Worm (Caenorhabditis elegans): ENCODE measurements around the gene Y54G2A.11.
A peak's percentile ranks its signal among the peaks of the same experiment; 100 is the strongest.

Y54G2A.11 gene

DNA sequence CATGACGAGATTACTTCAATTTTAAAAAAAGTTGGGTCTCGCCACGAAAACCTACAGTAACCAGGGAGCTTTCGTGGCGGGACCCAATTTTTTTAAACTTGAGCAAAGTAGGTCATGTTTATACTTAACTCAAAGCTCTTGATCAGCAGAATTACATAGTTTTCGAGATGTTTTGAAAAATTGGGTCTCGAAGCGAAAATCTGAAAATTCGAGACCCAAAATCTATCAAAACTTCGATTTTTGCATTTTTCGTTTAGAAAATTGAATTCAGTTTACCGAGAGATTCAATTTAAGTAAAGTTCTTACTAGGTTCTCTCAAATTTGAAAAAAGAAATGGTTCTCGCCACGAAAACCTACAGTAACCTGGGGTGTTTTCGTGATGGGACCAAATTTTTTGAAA is 1.5 kb downstream of the Y54G2A.11 start:
- TF ChIP-seq unc-62 (GFP tag; optimal IDR thresholded peaks at IDR 0.05 in 1 of 2) (peak in 1 of 2 experiments; percentile 93), unc-62 (tag; optimal IDR thresholded peaks at IDR 0.05) (no peak), nhr-10 (tag; optimal IDR thresholded peaks at IDR 0.05) (no peak), fos-1 (tag; optimal IDR thresholded peaks at IDR 0.05) (no peak), rbr-2 (tag; optimal IDR thresholded peaks at IDR 0.05) (no peak), aha-1 (tag) (peak; percentile 38), unc-130 (GFP tag; optimal IDR thresholded peaks at IDR 0.05) (no peak)

DNA sequence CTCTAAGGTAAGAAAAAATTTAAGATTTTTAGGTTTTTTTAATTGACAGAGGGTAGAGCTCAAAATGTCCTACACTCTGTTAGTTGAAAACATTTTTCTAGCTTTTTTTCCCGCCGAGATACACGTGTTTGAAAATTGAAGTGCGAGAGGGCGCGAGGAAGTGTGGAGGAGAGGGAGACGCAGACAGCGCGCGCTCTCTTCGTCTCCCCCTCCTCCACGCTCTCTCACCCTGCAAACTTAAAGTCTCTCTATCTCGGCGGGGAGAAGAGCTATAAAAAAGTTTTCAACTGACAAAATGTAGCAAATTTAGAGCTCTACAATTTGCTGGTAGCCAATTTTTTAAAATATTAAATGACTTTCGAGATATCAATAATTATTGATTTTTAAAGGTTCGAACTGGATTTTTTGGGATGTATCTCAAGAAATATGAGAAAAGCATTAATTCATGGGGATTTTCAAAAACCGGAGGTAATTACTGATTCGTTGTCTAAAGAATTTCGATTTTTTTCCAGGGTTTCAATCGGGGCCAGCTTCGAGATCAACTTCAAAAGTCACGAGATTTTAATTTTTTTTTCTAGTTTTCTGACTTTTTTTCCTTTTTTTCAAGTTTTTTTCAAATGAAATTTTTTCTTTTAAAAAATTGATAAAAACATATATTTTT is 6.4 kb downstream of the Y54G2A.11 start:
- TF ChIP-seq ama-1 (optimal IDR thresholded peaks at IDR 0.05) (peak; percentile 86), hmg-1.1 (GFP tag; IDR thresholded peaks at IDR 0.05) (peak; percentile 40; the same call in 1 of the 2 replicates), F37D6.2 (tag; optimal IDR thresholded peaks at IDR 0.05) (no peak), pha-4 (GFP tag; IDR thresholded peaks at IDR 0.05) (peak; percentile 49; the same call in 1 of the 2 replicates), pha-4 (tag; optimal IDR thresholded peaks at IDR 0.05) (no peak), tag-97 (GFP tag; IDR thresholded peaks at IDR 0.05) (no peak), sdz-12 (GFP tag; optimal IDR thresholded peaks at IDR 0.05) (peak; percentile 94), egl-43 (GFP tag; IDR thresholded peaks at IDR 0.05) (peak; percentile 54; the same call in 1 of the 2 replicates), hif-1 (tag; optimal IDR thresholded peaks at IDR 0.05) (peak in 1 of 2 experiments; percentile 48), mep-1 (tag; optimal IDR thresholded peaks at IDR 0.05) (peak; percentile 36), duxl-1 (tag; optimal IDR thresholded peaks at IDR 0.05; ENCODE audit: poor library complexity) (peak; percentile 55), set-16 (GFP tag; IDR thresholded peaks at IDR 0.05) (peak; percentile 72), mes-2 (tag; optimal IDR thresholded peaks at IDR 0.05; ENCODE audit: poor library complexity, severe bottlenecking) (no peak), nhr-41 (GFP tag; IDR thresholded peaks at IDR 0.05) (peak; percentile 35; the same call in 1 of the 2 replicates), F49E8.2 (tag; optimal IDR thresholded peaks at IDR 0.05; ENCODE audit: borderline replicate concordance) (no peak), zip-11 (GFP tag; IDR thresholded peaks at IDR 0.05) (0 out of 2 replicates have a peak, but pooled peaks have one; percentile 31), arid-1 (GFP tag; conservative IDR thresholded peaks at IDR 0.05) (peak; percentile 49), Y105C5A.15 (GFP tag; IDR thresholded peaks at IDR 0.05) (0 out of 2 replicates have a peak, but pooled peaks have one; percentile 32), nhr-237 (tag; optimal IDR thresholded peaks at IDR 0.05) (no peak), hlh-30 (tag; optimal IDR thresholded peaks at IDR 0.05; ENCODE audit: insufficient read depth) (no peak), ctbp-1 (GFP tag; IDR thresholded peaks at IDR 0.05) (0 out of 2 replicates have a peak, but pooled peaks have one; percentile 56), unc-62 (GFP tag; optimal IDR thresholded peaks at IDR 0.05 in 1 of 2) (peak in 1 of 2 experiments; percentile 24), unc-62 (tag; optimal IDR thresholded peaks at IDR 0.05) (no peak)

DNA sequence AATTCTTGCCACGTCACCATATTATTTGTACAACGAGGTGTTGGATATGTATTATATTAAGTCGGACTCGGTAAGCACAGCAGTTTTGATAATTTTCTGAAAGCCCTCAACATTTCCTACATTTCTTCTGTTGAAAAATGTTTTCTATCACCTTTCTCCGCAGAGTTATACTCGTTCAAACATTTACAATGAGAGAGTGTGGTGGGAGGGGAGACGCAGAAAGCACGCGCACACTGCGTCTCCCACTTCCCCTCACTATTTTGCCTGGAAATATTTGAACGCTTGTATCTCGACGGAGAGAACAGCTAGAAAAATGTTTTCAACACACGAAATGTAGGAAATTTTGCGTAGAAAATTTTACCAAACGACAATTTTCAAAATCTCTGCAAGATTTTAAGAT is 7.4 kb downstream of the Y54G2A.11 start:
- TF ChIP-seq F26F4.8 (GFP tag; conservative IDR thresholded peaks at IDR 0.05) (no peak), aha-1 (tag) (peak; percentile 73), snpc-1.2 (GFP tag; IDR thresholded peaks at IDR 0.05) (peak; percentile 35; the same call in 1 of the 2 replicates), pha-4 (GFP tag; IDR thresholded peaks at IDR 0.05) (0 out of 2 replicates have a peak, but pooled peaks have one; percentile 41), pha-4 (tag; optimal IDR thresholded peaks at IDR 0.05) (no peak)

- TF ChIP-seq lin-38 (GFP tag; IDR thresholded peaks at IDR 0.05) (no peak), F49E8.2 (tag; optimal IDR thresholded peaks at IDR 0.05; ENCODE audit: borderline replicate concordance) (no peak), ZK337.2 (GFP tag; IDR thresholded peaks at IDR 0.05) (no peak)
Measured at ce11 chrIV:2762380-2762779, 9.2 kb downstream of the Y54G2A.11 start, which contains the start of gene Y54G2A.77. Y54G2A.77 (plus strand) TSS chrIV:2762680.

DNA sequence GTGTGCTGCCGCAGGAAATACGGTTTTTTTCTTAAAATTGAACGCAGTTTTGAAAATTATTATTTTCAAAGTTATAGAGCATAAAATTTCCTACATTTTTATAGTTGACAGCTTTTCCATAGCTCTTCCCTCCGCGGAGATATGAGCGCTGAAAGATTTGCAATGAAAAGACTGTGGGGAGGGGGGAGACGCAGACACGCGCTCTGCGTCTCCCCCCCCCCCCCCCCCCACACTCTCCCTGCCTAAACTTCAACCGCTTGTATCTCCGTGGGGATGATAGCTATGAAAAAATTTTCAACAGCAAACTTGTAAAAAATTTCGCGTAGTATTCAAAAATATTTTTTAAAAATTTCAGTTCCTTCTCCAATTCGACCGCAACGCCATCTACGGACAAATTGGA is 10.1 kb downstream of the Y54G2A.11 start:
- TF ChIP-seq set-16 (GFP tag; IDR thresholded peaks at IDR 0.05): peak; percentile 63
- TF ChIP-seq nhr-237 (tag; optimal IDR thresholded peaks at IDR 0.05): no peak
